Fruit fly (Drosophila melanogaster) whole organism, pupa: ENCODE data around the gene Sgs5bis.

Experiments used
- CG15710 ChIP-seq: fragments of 200-800 bp; sonication (Bioruptor generic); optimal IDR thresholded peaks from 2 replicates; lab custom pipeline; 2018; ENCODE audit warnings: missing biosample characterization, mild to moderate bottlenecking, missing genetic modification characterization, moderate library complexity
- CG17806 ChIP-seq: fragments of 200-800 bp; sonication (Bioruptor generic); optimal IDR thresholded peaks from 2 replicates; lab custom pipeline; 2018; ENCODE audit warnings: missing biosample characterization, mild to moderate bottlenecking, missing genetic modification characterization, moderate library complexity
- CG32121 ChIP-seq: fragments of 200-800 bp; sonication (Bioruptor generic); IDR thresholded peaks from 2 replicates; pipeline ENCODE4 v1.3.6; 2022; ENCODE audit warnings: missing biosample characterization, missing genetic modification characterization
- CG34367 ChIP-seq: fragments of 200-800 bp; sonication (Bioruptor generic); optimal IDR thresholded peaks from 2 replicates; lab custom pipeline; 2018; ENCODE audit warnings: missing biosample characterization, mild to moderate bottlenecking, missing genetic modification characterization
- CG4496 ChIP-seq: fragments of 200-800 bp; sonication (Bioruptor generic); IDR thresholded peaks from 3 replicates; pipeline ENCODE4 v1.3.6; 2022; ENCODE audit warnings: missing biosample characterization, missing genetic modification characterization
- CG8159 ChIP-seq: fragments of 200-800 bp; sonication (Bioruptor generic); optimal IDR thresholded peaks from 3 replicates; lab custom pipeline; 2018; ENCODE audit warnings: missing biosample characterization, mild to moderate bottlenecking, missing genetic modification characterization, moderate library complexity
- D1 ChIP-seq: fragments of 200-800 bp; sonication (Bioruptor generic); optimal IDR thresholded peaks from 2 replicates; lab custom pipeline; 2018; ENCODE audit warnings: missing biosample characterization, mild to moderate bottlenecking, missing genetic modification characterization, moderate library complexity
- EcR ChIP-seq: fragments of 200-800 bp; sonication (Bioruptor generic); optimal IDR thresholded peaks from 3 replicates; lab custom pipeline; 2019; ENCODE audit warnings: missing biosample characterization, missing genetic modification characterization, mild to moderate bottlenecking, moderate library complexity, missing genetic modification reagents
- Pif1B ChIP-seq: fragments of 200-800 bp; sonication (Bioruptor generic); optimal IDR thresholded peaks from 3 replicates; lab custom pipeline; 2016; ENCODE audit warnings: missing biosample characterization, missing genetic modification characterization

- TF ChIP-seq CG17806 (tag; lab: Kevin White, UChicago) (no peak), CG4496 (no peak), CG32121 (GFP tag; lab: Robert Waterston, UW) (no peak), D1 (no peak), CG15710 (tag; lab: Kevin White, UChicago) (no peak), EcR (GFP tag; lab: Kevin White, UChicago) (no peak), CG34367 (tag; lab: Kevin White, UChicago) (no peak), CG8159 (tag; lab: Kevin White, UChicago) (peak; percentile 26), Pif1B (GFP tag; lab: Kevin White, UChicago) (no peak)
These were observed 10.3 kb upstream of the Sgs5bis start for dm6 chr3R:17583658-17584460.
